Fruit fly (Drosophila melanogaster): ENCODE data around the gene Agpat1.

DNA sequence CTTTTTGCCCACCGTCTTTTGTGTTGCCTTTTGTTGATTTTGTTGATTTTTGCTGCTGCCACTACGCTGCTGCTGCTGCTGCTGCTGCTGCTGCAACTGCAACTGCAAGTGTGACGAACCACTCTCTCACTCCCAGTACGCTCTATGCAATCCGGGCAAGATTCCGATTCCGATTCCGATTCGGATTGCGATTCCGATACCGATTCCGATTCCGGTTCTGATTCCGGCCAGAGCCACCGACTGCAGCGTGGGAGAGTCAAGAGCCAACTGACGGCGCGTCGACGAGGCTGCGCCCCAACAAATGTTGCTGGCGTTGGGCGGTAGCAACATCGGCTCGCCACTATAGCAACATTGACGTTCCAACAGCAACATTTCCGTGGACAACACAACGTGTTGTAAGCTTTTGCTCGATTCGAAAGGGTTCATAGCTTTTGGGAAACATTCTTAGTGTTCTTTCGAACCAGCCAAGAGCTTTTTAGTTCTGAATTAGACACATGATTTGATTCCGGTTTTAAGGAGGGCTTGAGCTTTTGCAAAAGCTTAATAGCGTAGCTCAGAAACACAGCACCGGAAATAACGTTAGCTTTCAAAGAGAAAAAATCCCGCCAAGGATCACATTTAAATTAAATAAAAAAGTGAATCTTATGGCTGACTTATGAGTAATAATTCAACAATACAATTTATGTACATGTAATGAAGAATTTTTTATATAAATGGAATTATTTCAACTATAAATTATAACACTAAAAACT is 19.8 kb downstream of the Agpat1 start, which contains the start of gene CG32647:
- TF ChIP-seq dsx (GFP tag; optimal IDR thresholded peaks at IDR 0.05; ENCODE audit: poor library complexity, severe bottlenecking) (no peak), CG15336 (GFP tag; IDR thresholded peaks at IDR 0.05) (no peak), CG9139 (GFP tag; optimal IDR thresholded peaks at IDR 0.05) (no peak)
